Worm (Caenorhabditis elegans) whole organism, mixed stage, embryonic: ENCODE data around the gene igcm-2.

Source experiments
- M03D4.4 ChIP-seq: sonication (generic microtip); optimal IDR thresholded peaks from 2 replicates; lab custom pipeline; 2017; ENCODE audit warnings: mild to moderate bottlenecking, missing genetic modification characterization, missing compliant biosample characterization
- bed-3 ChIP-seq: fragments of 200-800 bp; sonication (Bioruptor generic); optimal IDR thresholded peaks from 3 replicates; lab custom pipeline; 2018; ENCODE audit warnings: mild to moderate bottlenecking, missing genetic modification characterization, moderate library complexity, missing compliant biosample characterization
- blmp-1 ChIP-seq: fragments of 150-350 bp; optimal IDR thresholded peaks from 2 replicates; lab custom pipeline; 2014; ENCODE audit warnings: missing biosample characterization, missing genetic modification characterization
- ceh-39 ChIP-seq: fragments of 150-350 bp; optimal IDR thresholded peaks from 2 replicates; lab custom pipeline; 2014; ENCODE audit warnings: missing biosample characterization, missing genetic modification characterization
- ceh-43 ChIP-seq: fragments of 200-800 bp; sonication (Bioruptor generic); optimal IDR thresholded peaks from 2 replicates; lab custom pipeline; 2018; ENCODE audit warnings: mild to moderate bottlenecking, missing genetic modification characterization, moderate library complexity, missing compliant biosample characterization
- ceh-83 ChIP-seq: fragments of 200-800 bp; sonication (Bioruptor generic); optimal IDR thresholded peaks from 2 replicates; lab custom pipeline; 2018; ENCODE audit warnings: mild to moderate bottlenecking, missing genetic modification characterization, missing compliant biosample characterization
- ces-1 ChIP-seq: fragments of 150-350 bp; optimal IDR thresholded peaks from 2 replicates; lab custom pipeline; 2014; ENCODE audit warnings: missing biosample characterization, missing genetic modification reagents, missing genetic modification characterization
- cnd-1 ChIP-seq: fragments of 200-800 bp; sonication (Bioruptor generic); optimal IDR thresholded peaks from 2 replicates; lab custom pipeline; 2018; ENCODE audit warnings: mild to moderate bottlenecking, missing genetic modification characterization, missing compliant biosample characterization
- drap-1 ChIP-seq: fragments of 200-800 bp; sonication (Bioruptor generic); optimal IDR thresholded peaks from 3 replicates; lab custom pipeline; 2018; ENCODE audit warnings: mild to moderate bottlenecking, missing genetic modification characterization, missing compliant biosample characterization
- elt-3 ChIP-seq: fragments of 150-350 bp; optimal IDR thresholded peaks from 2 replicates; lab custom pipeline; 2014; ENCODE audit warnings: missing biosample characterization, missing genetic modification characterization
- flh-1 ChIP-seq: fragments of 200-800 bp; sonication (Bioruptor generic); optimal IDR thresholded peaks from 2 replicates; lab custom pipeline; 2018; ENCODE audit warnings: mild to moderate bottlenecking, missing genetic modification characterization, moderate library complexity, missing compliant biosample characterization
- ham-2 ChIP-seq: fragments of 200-800 bp; sonication (Bioruptor generic); optimal IDR thresholded peaks from 2 replicates; lab custom pipeline; 2018; ENCODE audit warnings: mild to moderate bottlenecking, missing genetic modification characterization, missing compliant biosample characterization
- hlh-1 ChIP-seq: fragments of 150-350 bp; optimal IDR thresholded peaks from 2 replicates; lab custom pipeline; 2014; ENCODE audit warnings: missing biosample characterization, missing genetic modification reagents, missing genetic modification characterization
- lin-13 ChIP-seq: fragments of 150-350 bp; optimal IDR thresholded peaks from 2 replicates; lab custom pipeline; 2014; ENCODE audit warnings: missing biosample characterization, missing genetic modification characterization
- lin-32 ChIP-seq: fragments of 200-800 bp; sonication (Bioruptor generic); optimal IDR thresholded peaks from 2 replicates; lab custom pipeline; 2018; ENCODE audit warnings: mild to moderate bottlenecking, missing genetic modification characterization, missing compliant biosample characterization
- lsy-2 ChIP-seq: fragments of 150-350 bp; optimal IDR thresholded peaks from 2 replicates; lab custom pipeline; 2014; ENCODE audit warnings: missing biosample characterization, missing genetic modification characterization
- mab-5 ChIP-seq: fragments of 150-350 bp; optimal IDR thresholded peaks from 2 replicates; lab custom pipeline; 2014; ENCODE audit warnings: missing biosample characterization, missing genetic modification characterization
- mep-1 ChIP-seq: fragments of 150-350 bp; optimal IDR thresholded peaks from 2 replicates; lab custom pipeline; 2017; ENCODE audit warnings: missing biosample characterization, missing genetic modification reagents, missing genetic modification characterization, inconsistent platforms
- mls-2 ChIP-seq: sonication (generic microtip); optimal IDR thresholded peaks from 2 replicates; lab custom pipeline; 2016; ENCODE audit warnings: mild to moderate bottlenecking, missing genetic modification characterization, moderate library complexity, missing compliant biosample characterization
- nhr-12 ChIP-seq: fragments of 150-350 bp; optimal IDR thresholded peaks from 2 replicates; lab custom pipeline; 2014; ENCODE audit warnings: missing biosample characterization, missing genetic modification characterization
- nhr-2 ChIP-seq: fragments of 150-350 bp; optimal IDR thresholded peaks from 2 replicates; lab custom pipeline; 2014; ENCODE audit warnings: missing biosample characterization, missing genetic modification characterization
- nhr-237 ChIP-seq: fragments of 150-350 bp; optimal IDR thresholded peaks from 2 replicates; lab custom pipeline; 2014; ENCODE audit warnings: missing biosample characterization, missing genetic modification characterization
- nhr-76 ChIP-seq: sonication (generic microtip); optimal IDR thresholded peaks from 2 replicates; lab custom pipeline; 2017; ENCODE audit warnings: missing biosample characterization, missing genetic modification characterization
- pha-4 ChIP-seq: fragments of 150-350 bp; optimal IDR thresholded peaks from 2 replicates; lab custom pipeline; 2018; ENCODE audit warnings: missing biosample characterization, missing genetic modification reagents, missing genetic modification characterization
- sem-2 ChIP-seq: fragments of 200-800 bp; sonication (Bioruptor generic); optimal IDR thresholded peaks from 2 replicates; lab custom pipeline; 2018; ENCODE audit warnings: mild to moderate bottlenecking, missing genetic modification characterization, missing compliant biosample characterization
- snpc-4 ChIP-seq: fragments of 150-350 bp; optimal IDR thresholded peaks from 2 replicates; lab custom pipeline; 2014; ENCODE audit warnings: missing biosample characterization, missing genetic modification characterization
- sptf-1 ChIP-seq: sonication (generic microtip); optimal IDR thresholded peaks from 2 replicates; lab custom pipeline; 2017; ENCODE audit warnings: mild to moderate bottlenecking, missing genetic modification characterization, moderate library complexity, missing compliant biosample characterization
- tbx-8 ChIP-seq: fragments of 200-800 bp; sonication (Bioruptor generic); optimal IDR thresholded peaks from 2 replicates; lab custom pipeline; 2018; ENCODE audit warnings: mild to moderate bottlenecking, missing genetic modification characterization, moderate library complexity, missing compliant biosample characterization
- unc-120 ChIP-seq: sonication (generic microtip); optimal IDR thresholded peaks from 2 replicates; lab custom pipeline; 2017; ENCODE audit warnings: missing genetic modification characterization, missing compliant biosample characterization; ENCODE audit not compliant: poor library complexity, severe bottlenecking
- unc-39 ChIP-seq: fragments of 150-350 bp; optimal IDR thresholded peaks from 2 replicates; lab custom pipeline; 2014; ENCODE audit warnings: missing biosample characterization, missing genetic modification characterization
- unc-62 ChIP-seq: fragments of 150-350 bp; optimal IDR thresholded peaks from 2 replicates; lab custom pipeline; 2014; ENCODE audit warnings: missing biosample characterization, missing genetic modification reagents, missing genetic modification characterization
- ztf-11 ChIP-seq: fragments of 150-350 bp; optimal IDR thresholded peaks from 2 replicates; lab custom pipeline; 2014; ENCODE audit warnings: missing biosample characterization, missing genetic modification characterization

Gene igcm-2

ce11 chrX:6391491-6391890 is at the start of gene igcm-2:
igcm-2 (minus strand) TSS chrX:6391591.
- no peak for TF ChIP-seq M03D4.4 (tag; lab: Kevin White, UChicago)
- TF ChIP-seq nhr-76, result no peak
- no peak for TF ChIP-seq unc-62 (GFP tag; lab: Kevin White, UChicago)
- TF ChIP-seq tbx-8 (GFP tag; lab: Kevin White, UChicago), result no peak
- TF ChIP-seq ces-1 (GFP tag; lab: Kevin White, UChicago), result no peak
- TF ChIP-seq cnd-1 (tag; lab: Kevin White, UChicago), result no peak
- TF ChIP-seq flh-1 (GFP tag; lab: Kevin White, UChicago), result no peak
- TF ChIP-seq lin-32 (GFP tag; lab: Kevin White, UChicago), result no peak
- no peak for TF ChIP-seq nhr-12 (tag; lab: Kevin White, UChicago)
- TF ChIP-seq elt-3 (tag; lab: Kevin White, UChicago), result no peak
- no peak for TF ChIP-seq nhr-237 (tag; lab: Kevin White, UChicago)
- no peak for TF ChIP-seq ham-2 (GFP tag; lab: Kevin White, UChicago)
- TF ChIP-seq ceh-39 (tag; lab: Kevin White, UChicago), result no peak
- TF ChIP-seq blmp-1 (tag; lab: Kevin White, UChicago), result no peak
- no peak for TF ChIP-seq mep-1
- no peak for TF ChIP-seq ztf-11 (tag; lab: Kevin White, UChicago)
- no peak for TF ChIP-seq lsy-2

- TF ChIP-seq pha-4 (tag; lab: Kevin White, UChicago) (no peak), drap-1 (GFP tag; lab: Kevin White, UChicago) (no peak), ces-1 (GFP tag; lab: Kevin White, UChicago) (no peak), snpc-4 (tag; lab: Kevin White, UChicago) (no peak), blmp-1 (tag; lab: Kevin White, UChicago) (no peak), unc-39 (tag; lab: Kevin White, UChicago) (no peak), mls-2 (tag; lab: Kevin White, UChicago) (no peak), cnd-1 (tag; lab: Kevin White, UChicago) (no peak), sptf-1 (no peak), tbx-8 (GFP tag; lab: Kevin White, UChicago) (no peak), flh-1 (GFP tag; lab: Kevin White, UChicago) (no peak), unc-120 (tag; lab: Kevin White, UChicago) (no peak), ceh-39 (tag; lab: Kevin White, UChicago) (no peak)
Observed at ce11 chrX:6440464-6440863, 49.1 kb upstream of the igcm-2 start, which contains the start of gene K10C2.14. K10C2.14 (minus strand) TSS chrX:6440564.

DNA sequence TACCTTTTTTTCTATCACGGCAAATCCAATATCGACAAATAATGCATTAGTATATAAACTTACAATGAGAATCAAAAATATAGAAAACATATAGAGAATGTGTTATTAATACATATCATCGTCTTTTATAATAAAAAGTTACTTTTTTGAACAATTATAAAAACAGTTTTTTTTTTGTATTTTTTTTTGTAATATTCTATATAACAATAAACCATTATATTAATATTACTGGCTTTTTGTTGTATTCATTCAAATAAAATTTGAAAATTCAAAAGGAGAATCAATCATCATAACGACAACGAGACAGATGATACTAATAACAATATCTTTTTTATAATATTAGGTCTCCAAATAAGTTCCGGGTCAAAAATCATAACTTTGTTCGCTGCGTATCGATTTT is 46.2 kb upstream of the igcm-2 start, which contains the start of gene K10C2.8:
Gene K10C2.8, minus strand, starts transcription at position 101 of the 400 bp plus-strand sequence.
- TF ChIP-seq pha-4 (tag; lab: Kevin White, UChicago) (no peak), nhr-76 (no peak), nhr-12 (tag; lab: Kevin White, UChicago) (no peak), hlh-1 (tag; lab: Kevin White, UChicago) (no peak), tbx-8 (GFP tag; lab: Kevin White, UChicago) (no peak), ces-1 (GFP tag; lab: Kevin White, UChicago) (no peak), ztf-11 (tag; lab: Kevin White, UChicago) (no peak), blmp-1 (tag; lab: Kevin White, UChicago) (no peak), snpc-4 (tag; lab: Kevin White, UChicago) (no peak), sem-2 (GFP tag; lab: Kevin White, UChicago) (no peak), cnd-1 (tag; lab: Kevin White, UChicago) (no peak), M03D4.4 (tag; lab: Kevin White, UChicago) (no peak), bed-3 (GFP tag; lab: Kevin White, UChicago) (no peak), ceh-83 (GFP tag; lab: Kevin White, UChicago) (no peak), mls-2 (tag; lab: Kevin White, UChicago) (no peak), sptf-1 (no peak), drap-1 (GFP tag; lab: Kevin White, UChicago) (no peak), ham-2 (GFP tag; lab: Kevin White, UChicago) (no peak), elt-3 (tag; lab: Kevin White, UChicago) (no peak), unc-39 (tag; lab: Kevin White, UChicago) (no peak)
- TF ChIP-seq, all 35 proteins: peak for 0

DNA sequence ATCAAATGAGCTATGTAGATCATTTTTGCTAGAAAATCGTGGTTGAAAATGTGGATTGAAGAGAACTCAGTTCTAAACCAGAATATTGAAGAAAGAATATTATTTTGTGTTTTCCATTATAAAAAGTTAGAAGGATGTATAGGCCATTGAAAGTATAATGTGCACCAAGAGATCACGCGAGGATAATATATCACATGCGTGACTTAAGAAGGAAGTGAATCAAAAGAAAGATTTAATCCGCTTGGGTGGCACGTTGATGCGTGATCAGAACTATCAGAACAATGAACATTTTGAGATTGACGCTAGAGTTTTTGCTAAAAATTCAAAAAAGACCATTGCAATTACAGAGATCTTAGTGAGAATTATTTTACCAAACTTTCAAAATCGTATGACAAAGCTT is 44.4 kb upstream of the igcm-2 start:
- TF ChIP-seq ztf-11 (tag; lab: Kevin White, UChicago), result no peak
- TF ChIP-seq unc-120 (tag; lab: Kevin White, UChicago), result no peak
- TF ChIP-seq flh-1 (GFP tag; lab: Kevin White, UChicago), result no peak
- no peak for TF ChIP-seq ham-2 (GFP tag; lab: Kevin White, UChicago)
- no peak for TF ChIP-seq ceh-83 (GFP tag; lab: Kevin White, UChicago)
- no peak for TF ChIP-seq mep-1
- no peak for TF ChIP-seq lin-32 (GFP tag; lab: Kevin White, UChicago)
- TF ChIP-seq ceh-43 (GFP tag; lab: Kevin White, UChicago), result no peak
- TF ChIP-seq mab-5 (tag; lab: Kevin White, UChicago), result no peak
- TF ChIP-seq lin-13 (tag; lab: Kevin White, UChicago), result no peak
- no peak for TF ChIP-seq M03D4.4 (tag; lab: Kevin White, UChicago)
- TF ChIP-seq nhr-237 (tag; lab: Kevin White, UChicago), result no peak
- TF ChIP-seq nhr-2 (tag; lab: Kevin White, UChicago), result no peak
- TF ChIP-seq pha-4 (tag; lab: Kevin White, UChicago), result no peak
- TF ChIP-seq nhr-76, result no peak
- TF ChIP-seq nhr-12 (tag; lab: Kevin White, UChicago), result no peak
- no peak for TF ChIP-seq drap-1 (GFP tag; lab: Kevin White, UChicago)
